Worm (Caenorhabditis elegans): ENCODE measurements around the gene K10H10.5.

ce11 chrII:14496809-14497208, 4.7 kb upstream of the K10H10.5 start:
- TF ChIP-seq mep-1 (tag; optimal IDR thresholded peaks at IDR 0.05) (peak; percentile 82), aha-1 (tag; optimal IDR thresholded peaks at IDR 0.05) (peak; percentile 45), F16B12.6 (tag; optimal IDR thresholded peaks at IDR 0.05) (peak; percentile 50), irx-1 (tag; optimal IDR thresholded peaks at IDR 0.05) (peak; percentile 58), nhr-237 (tag; optimal IDR thresholded peaks at IDR 0.05) (peak; percentile 3), lin-15B (tag; optimal IDR thresholded peaks at IDR 0.05) (no peak), sptf-1 (tag; optimal IDR thresholded peaks at IDR 0.05) (no peak), egl-27 (tag; optimal IDR thresholded peaks at IDR 0.05) (peak; percentile 22 to 50), lin-39 (tag; optimal IDR thresholded peaks at IDR 0.05) (no peak), zag-1 (tag; optimal IDR thresholded peaks at IDR 0.05) (no peak), elt-2 (tag; optimal IDR thresholded peaks at IDR 0.05) (peak; percentile 65), mdl-1 (tag; optimal IDR thresholded peaks at IDR 0.05) (peak in 1 of 2 experiments; percentile 86), unc-62 (GFP tag; optimal IDR thresholded peaks at IDR 0.05) (no peak), grh-1 (GFP tag; IDR thresholded peaks at IDR 0.05) (peak; percentile 47; the same call in 1 of the 2 replicates)

Data from whole organism, L1 larva.